Worm (Caenorhabditis elegans): ENCODE results near the gene C17H12.12.

DNA sequence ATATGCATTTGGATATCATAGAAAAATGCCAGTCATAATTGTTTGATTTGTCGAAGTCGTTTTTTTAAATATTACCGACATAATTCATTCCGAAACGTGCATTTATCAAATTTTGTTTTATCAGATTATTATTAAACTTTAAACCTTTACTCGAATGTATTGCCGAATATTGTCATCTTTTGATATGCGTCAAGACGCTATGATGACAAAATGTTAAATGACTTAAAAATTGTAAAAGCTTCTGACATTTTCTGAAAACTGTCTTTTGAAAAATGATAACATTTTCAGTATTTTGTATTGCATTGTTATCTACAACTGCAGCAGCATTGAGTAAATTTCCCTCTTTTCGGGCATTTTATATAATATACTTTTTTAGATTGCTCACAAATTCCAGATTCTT is 28.9 kb downstream of the C17H12.12 start, which contains the start of gene H20E11.3:
- TF ChIP-seq W03F9.2 (tag; optimal IDR thresholded peaks at IDR 0.05): no peak
- TF ChIP-seq him-1 (tag; optimal IDR thresholded peaks at IDR 0.05): no peak
- TF ChIP-seq dao-5 (tag; optimal IDR thresholded peaks at IDR 0.05): no peak

Data from whole organism, L4/young adult.